Worm (Caenorhabditis elegans) whole organism, L1 larva: Measurements from ENCODE around the gene dhrr-1.

ENCODE experiments used
- C04F5.9 ChIP-seq: sonication (generic microtip); optimal IDR thresholded peaks from 2 replicates; lab custom pipeline; 2016; ENCODE audit warnings: missing genetic modification characterization, missing compliant biosample characterization
- C16A3.4 ChIP-seq: fragments of 150-350 bp; optimal IDR thresholded peaks from 2 replicates; lab custom pipeline; 2014; ENCODE audit warnings: missing biosample characterization, missing genetic modification characterization
- alr-1 ChIP-seq: fragments of 200-800 bp; sonication (Bioruptor generic); optimal IDR thresholded peaks from 2 replicates; lab custom pipeline; 2018; ENCODE audit warnings: borderline replicate concordance, mild to moderate bottlenecking, missing genetic modification characterization, missing compliant biosample characterization
- blmp-1 ChIP-seq: fragments of 150-350 bp; optimal IDR thresholded peaks from 2 replicates; lab custom pipeline; 2014; ENCODE audit warnings: missing biosample characterization, missing genetic modification characterization
- ceh-63 ChIP-seq: fragments of 200-800 bp; sonication (Bioruptor generic); optimal IDR thresholded peaks from 2 replicates; lab custom pipeline; 2018; ENCODE audit warnings: mild to moderate bottlenecking, missing genetic modification characterization, missing compliant biosample characterization
- ceh-82 ChIP-seq, 3 experiments: fragments of 150-350 bp in 1 of 3; sonication (generic microtip) in 2 of 3; optimal IDR thresholded peaks; 2 replicates each; lab custom pipeline; 2014 to 2017; ENCODE audit warnings: missing biosample characterization in 3 of 3, missing genetic modification characterization in 3 of 3
- ceh-88 ChIP-seq: fragments of 200-800 bp; sonication (Bioruptor generic); IDR thresholded peaks from 2 replicates; pipeline ENCODE4 v1.3.6; 2022; ENCODE audit warnings: missing genetic modification characterization, missing compliant biosample characterization
- dpl-1 ChIP-seq, 3 experiments: fragments of 150-350 bp in 2 of 3; sonication (generic microtip) in 1 of 3; optimal IDR thresholded peaks; 2 replicates each; lab custom pipeline; 2014 to 2017; ENCODE audit warnings: missing biosample characterization in 3 of 3, missing genetic modification characterization in 3 of 3, missing genetic modification reagents in 3 of 3
- dsc-1 ChIP-seq: sonication (generic microtip); optimal IDR thresholded peaks from 2 replicates; lab custom pipeline; 2016; ENCODE audit warnings: mild to moderate bottlenecking, missing genetic modification characterization, missing compliant biosample characterization
- efl-1 ChIP-seq, 4 experiments: fragments of 150-350 bp; optimal IDR thresholded peaks in 3 of 4; peaks in 1 of 4; 1 replicate in 1 of 4; 2 replicates in 3 of 4; lab custom pipeline; 2014; ENCODE audit warnings: missing biosample characterization in 2 of 4, missing genetic modification characterization in 2 of 4, missing genetic modification reagents in 2 of 4
- efl-3 ChIP-seq: fragments of 200-800 bp; sonication (Bioruptor generic); optimal IDR thresholded peaks from 2 replicates; lab custom pipeline; 2018; ENCODE audit warnings: mild to moderate bottlenecking, missing genetic modification characterization, missing compliant biosample characterization
- egl-27 ChIP-seq, 2 experiments: fragments of 150-350 bp in 1 of 2; sonication (generic microtip); optimal IDR thresholded peaks; 3 replicates each; lab custom pipeline; 2017 to 2018; ENCODE audit warnings: missing biosample characterization in 2 of 2, missing genetic modification characterization in 2 of 2, missing genetic modification reagents in 2 of 2
- elt-2 ChIP-seq: sonication (generic microtip); optimal IDR thresholded peaks from 2 replicates; lab custom pipeline; 2016; ENCODE audit warnings: missing genetic modification characterization, mild to moderate bottlenecking, inconsistent platforms, missing compliant biosample characterization, missing genetic modification reagents
- elt-3 ChIP-seq, 6 experiments: fragments of 150-350 bp in 1 of 6; sonication (generic microtip); optimal IDR thresholded peaks; 2 replicates each; lab custom pipeline; 2017 to 2018; ENCODE audit warnings: missing biosample characterization in 6 of 6, missing genetic modification characterization in 6 of 6, inconsistent platforms in 1 of 6
- hlh-17 ChIP-seq: fragments of 200-800 bp; sonication (Bioruptor generic); optimal IDR thresholded peaks from 2 replicates; lab custom pipeline; 2018; ENCODE audit warnings: missing genetic modification characterization, mild to moderate bottlenecking, missing compliant biosample characterization, moderate library complexity, borderline replicate concordance
- hlh-4 ChIP-seq: sonication (generic microtip); optimal IDR thresholded peaks from 2 replicates; lab custom pipeline; 2016; ENCODE audit warnings: mild to moderate bottlenecking, missing genetic modification characterization, missing compliant biosample characterization
- jun-1 ChIP-seq: fragments of 150-350 bp; optimal IDR thresholded peaks from 2 replicates; lab custom pipeline; 2014; ENCODE audit warnings: missing biosample characterization, missing genetic modification reagents, missing genetic modification characterization
- lin-14 ChIP-seq: fragments of 200-800 bp; sonication (Bioruptor generic); optimal IDR thresholded peaks from 2 replicates; lab custom pipeline; 2018; ENCODE audit warnings: mild to moderate bottlenecking, missing genetic modification characterization, moderate library complexity, missing compliant biosample characterization
- lin-15B ChIP-seq: fragments of 150-350 bp; sonication (generic microtip); optimal IDR thresholded peaks from 3 replicates; lab custom pipeline; 2014; ENCODE audit warnings: missing biosample characterization, missing genetic modification characterization
- lin-35 ChIP-seq, 2 experiments: fragments of 150-350 bp; optimal IDR thresholded peaks; 2 replicates each; lab custom pipeline; 2014; ENCODE audit warnings: missing biosample characterization in 2 of 2, missing genetic modification characterization in 2 of 2, missing genetic modification reagents in 2 of 2
- lin-39 ChIP-seq: fragments of 150-350 bp; optimal IDR thresholded peaks from 2 replicates; lab custom pipeline; 2014; ENCODE audit warnings: missing biosample characterization, missing genetic modification reagents, missing genetic modification characterization
- lsy-2 ChIP-seq, 2 experiments: fragments of 150-350 bp; optimal IDR thresholded peaks; 2 replicates each; lab custom pipeline; 2014; ENCODE audit warnings: missing biosample characterization in 2 of 2, missing genetic modification characterization in 2 of 2
- mdl-1 ChIP-seq, 2 experiments: fragments of 150-350 bp; optimal IDR thresholded peaks; 2 replicates each; lab custom pipeline; 2014 to 2017; ENCODE audit warnings: missing biosample characterization in 2 of 2, missing genetic modification characterization in 2 of 2, inconsistent platforms in 1 of 2
- mep-1 ChIP-seq: fragments of 150-350 bp; optimal IDR thresholded peaks from 2 replicates; lab custom pipeline; 2014; ENCODE audit warnings: missing biosample characterization, missing genetic modification characterization
- nhr-11 ChIP-seq: fragments of 150-350 bp; optimal IDR thresholded peaks from 2 replicates; lab custom pipeline; 2014; ENCODE audit warnings: missing biosample characterization, missing genetic modification characterization
- nhr-19 ChIP-seq: fragments of 200-800 bp; sonication (Bioruptor generic); conservative IDR thresholded peaks from 2 replicates; pipeline ENCODE4 v1.3.6; 2022; ENCODE audit warnings: missing genetic modification characterization, missing compliant biosample characterization
- nhr-20 ChIP-seq: sonication (generic microtip); optimal IDR thresholded peaks from 2 replicates; lab custom pipeline; 2016; ENCODE audit warnings: mild to moderate bottlenecking, missing genetic modification characterization, missing compliant biosample characterization
- nhr-237 ChIP-seq: fragments of 150-350 bp; optimal IDR thresholded peaks from 2 replicates; lab custom pipeline; 2014; ENCODE audit warnings: missing biosample characterization, missing genetic modification characterization
- nhr-47 ChIP-seq: sonication (generic microtip); optimal IDR thresholded peaks from 2 replicates; lab custom pipeline; 2016; ENCODE audit warnings: mild to moderate bottlenecking, missing genetic modification characterization, moderate library complexity, missing compliant biosample characterization
- nhr-71 ChIP-seq: sonication (generic microtip); optimal IDR thresholded peaks from 2 replicates; lab custom pipeline; 2016; ENCODE audit warnings: mild to moderate bottlenecking, missing genetic modification characterization, moderate library complexity, missing compliant biosample characterization
- nhr-77 ChIP-seq: fragments of 150-350 bp; optimal IDR thresholded peaks from 2 replicates; lab custom pipeline; 2014; ENCODE audit warnings: missing biosample characterization, missing genetic modification characterization
- nhr-84 ChIP-seq: sonication (generic microtip); optimal IDR thresholded peaks from 2 replicates; lab custom pipeline; 2017; ENCODE audit warnings: missing biosample characterization, missing genetic modification characterization
- nhr-85 ChIP-seq: sonication (generic microtip); peaks from one replicate; lab custom pipeline; 2016; ENCODE audit warnings: missing genetic modification characterization, inconsistent platforms, missing compliant biosample characterization
- pax-3 ChIP-seq: fragments of 200-800 bp; sonication (Bioruptor generic); optimal IDR thresholded peaks from 2 replicates; lab custom pipeline; 2018; ENCODE audit warnings: mild to moderate bottlenecking, missing genetic modification characterization, moderate library complexity, missing compliant biosample characterization
- pqm-1 ChIP-seq: sonication (generic microtip); optimal IDR thresholded peaks from 3 replicates; lab custom pipeline; 2017; ENCODE audit warnings: missing biosample characterization, missing genetic modification characterization
- rnt-1 ChIP-seq: sonication (generic microtip); optimal IDR thresholded peaks from 2 replicates; lab custom pipeline; 2016; ENCODE audit warnings: mild to moderate bottlenecking, missing genetic modification characterization, moderate library complexity, missing compliant biosample characterization
- skn-1 ChIP-seq: fragments of 150-350 bp; optimal IDR thresholded peaks from 2 replicates; lab custom pipeline; 2014; ENCODE audit warnings: missing biosample characterization, missing genetic modification characterization
- snpc-4 ChIP-seq: fragments of 150-350 bp; optimal IDR thresholded peaks from 2 replicates; lab custom pipeline; 2014; ENCODE audit warnings: missing biosample characterization, missing genetic modification characterization
- snu-23 ChIP-seq: sonication (generic microtip); optimal IDR thresholded peaks from 2 replicates; lab custom pipeline; 2016; ENCODE audit warnings: missing genetic modification characterization, missing compliant biosample characterization
- tbx-2 ChIP-seq: sonication (generic microtip); optimal IDR thresholded peaks from 2 replicates; lab custom pipeline; 2016; ENCODE audit warnings: missing genetic modification characterization, missing compliant biosample characterization
- unc-130 ChIP-seq: fragments of 150-350 bp; optimal IDR thresholded peaks from 2 replicates; lab custom pipeline; 2017; ENCODE audit warnings: missing biosample characterization, missing genetic modification characterization, inconsistent platforms
- unc-98 ChIP-seq: fragments of 200-800 bp; sonication (Bioruptor generic); IDR thresholded peaks from 2 replicates; pipeline ENCODE4 v1.3.6; 2022; ENCODE audit warnings: missing genetic modification characterization, missing compliant biosample characterization
- xbp-1 ChIP-seq: sonication (generic microtip); optimal IDR thresholded peaks from 2 replicates; lab custom pipeline; 2016; ENCODE audit warnings: missing genetic modification characterization, missing compliant biosample characterization
- zag-1 ChIP-seq: fragments of 150-350 bp; optimal IDR thresholded peaks from 2 replicates; lab custom pipeline; 2014; ENCODE audit warnings: missing biosample characterization, missing genetic modification characterization
- ztf-4 ChIP-seq: fragments of 150-350 bp; optimal IDR thresholded peaks from 2 replicates; lab custom pipeline; 2014; ENCODE audit warnings: missing biosample characterization, missing genetic modification characterization

dhrr-1 gene

DNA sequence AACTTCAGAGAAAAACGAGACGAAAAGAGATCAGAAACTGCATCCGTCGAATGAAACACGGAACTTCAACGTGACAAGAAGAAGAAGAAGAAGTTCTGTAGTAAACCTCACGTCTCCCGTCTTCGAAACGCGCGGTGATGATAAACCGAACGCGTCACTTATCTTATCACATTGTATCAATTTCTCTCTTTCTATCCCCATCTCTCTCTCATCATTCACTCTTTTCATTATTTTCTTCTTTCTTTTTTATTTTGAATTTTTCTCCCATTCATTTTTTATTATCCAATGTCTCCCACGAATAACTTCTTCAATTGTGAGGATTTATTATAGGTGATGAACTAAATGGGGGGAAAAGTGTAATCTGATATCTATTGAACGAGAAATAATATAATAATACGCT lies 42.4 kb downstream of the dhrr-1 start:
- TF ChIP-seq lin-14 (GFP tag; lab: Kevin White, UChicago) (peak; percentile 84), unc-130 (tag; lab: Kevin White, UChicago) (no peak), zag-1 (tag; lab: Kevin White, UChicago) (no peak), lin-39 (tag; lab: Kevin White, UChicago) (no peak), unc-98 (GFP tag; lab: Robert Waterston, UW) (no peak), dsc-1 (tag; lab: Kevin White, UChicago) (peak; percentile 67), nhr-19 (GFP tag; lab: Robert Waterston, UW) (0 out of 2 replicates have a peak, but pooled peaks have one; percentile 4), ceh-82 (tag; optimal IDR thresholded peaks at IDR 0.05; lab: Kevin White, UChicago) (no peak), nhr-11 (tag; lab: Kevin White, UChicago) (no peak), hlh-4 (tag; lab: Kevin White, UChicago) (no peak), efl-1 (optimal IDR thresholded peaks at IDR 0.05; lab: Kevin White, UChicago) (no peak), efl-1 (GFP tag; optimal IDR thresholded peaks at IDR 0.05 in 1 of 2; lab: Kevin White, UChicago) (peak in 1 of 2 experiments; percentile 39), ceh-63 (GFP tag; lab: Kevin White, UChicago) (no peak), elt-3 (tag; optimal IDR thresholded peaks at IDR 0.05; lab: Kevin White, UChicago) (peak; percentile 93 to 100 (median 98)), xbp-1 (tag; lab: Kevin White, UChicago) (no peak), snpc-4 (tag; lab: Kevin White, UChicago) (no peak), dpl-1 (GFP tag; optimal IDR thresholded peaks at IDR 0.05; lab: Kevin White, UChicago) (no peak), elt-2 (tag; lab: Kevin White, UChicago) (no peak), rnt-1 (tag; lab: Kevin White, UChicago) (no peak), ceh-88 (GFP tag; lab: Robert Waterston, UW) (no peak), mep-1 (tag; lab: Kevin White, UChicago) (no peak), nhr-84 (tag; lab: Kevin White, UChicago) (no peak), lsy-2 (tag; optimal IDR thresholded peaks at IDR 0.05; lab: Kevin White, UChicago) (peak in 1 of 2 experiments; percentile 41), mdl-1 (tag; optimal IDR thresholded peaks at IDR 0.05; lab: Kevin White, UChicago) (peak in 1 of 2 experiments; percentile 55), lin-15B (tag; lab: Kevin White, UChicago) (no peak), lin-35 (GFP tag; optimal IDR thresholded peaks at IDR 0.05; lab: Kevin White, UChicago) (peak in 1 of 2 experiments; percentile 38), jun-1 (tag; lab: Kevin White, UChicago) (no peak), skn-1 (peak; percentile 15), hlh-17 (GFP tag; lab: Kevin White, UChicago) (no peak), C04F5.9 (tag; lab: Kevin White, UChicago) (no peak), pax-3 (peak; percentile 37), nhr-85 (tag; lab: Kevin White, UChicago) (peak; percentile 88), blmp-1 (peak; percentile 85), nhr-20 (tag; lab: Kevin White, UChicago) (peak; percentile 47), nhr-71 (tag; lab: Kevin White, UChicago) (peak; percentile 69), nhr-47 (no peak), ztf-4 (no peak), tbx-2 (tag; lab: Kevin White, UChicago) (peak; percentile 47), snu-23 (GFP tag; lab: Kevin White, UChicago) (peak; percentile 53), egl-27 (tag; optimal IDR thresholded peaks at IDR 0.05; lab: Kevin White, UChicago) (no peak), efl-3 (GFP tag; lab: Kevin White, UChicago) (no peak), nhr-237 (no peak), C16A3.4 (tag; lab: Kevin White, UChicago) (peak; percentile 8), alr-1 (no peak), pqm-1 (tag; lab: Kevin White, UChicago) (no peak), nhr-77 (tag; lab: Kevin White, UChicago) (no peak)
